Fruit fly (Drosophila melanogaster): ENCODE results near the gene edin.
A peak's percentile ranks its signal among the peaks of the same experiment; 100 is the strongest.

edin gene

dm6 chr3L:17494541-17494940, at the start of gene edin:
edin (plus strand) TSS chr3L:17494880.
- no peak for TF ChIP-seq Snoo (tag; optimal IDR thresholded peaks at IDR 0.05)
- no peak for TF ChIP-seq gl (tag; optimal IDR thresholded peaks at IDR 0.05)
- no peak for TF ChIP-seq CG32121 (GFP tag; IDR thresholded peaks at IDR 0.05)
- no peak for TF ChIP-seq Pif1B (GFP tag; optimal IDR thresholded peaks at IDR 0.05)
- TF ChIP-seq CG14655 (GFP tag; optimal IDR thresholded peaks at IDR 0.05) = no peak
- TF ChIP-seq CG8159 (tag; optimal IDR thresholded peaks at IDR 0.05) = no peak
- TF ChIP-seq CG12605 (GFP tag; IDR thresholded peaks at IDR 0.05) = no peak
- no peak for TF ChIP-seq CG9948 (tag; optimal IDR thresholded peaks at IDR 0.05)

dm6 chr3L:17445629-17446431, 48.9 kb upstream of the edin start:
- TF ChIP-seq CG9948 (tag; optimal IDR thresholded peaks at IDR 0.05) = no peak
- TF ChIP-seq Snoo (tag; optimal IDR thresholded peaks at IDR 0.05) = no peak

dm6 chr3L:17447881-17448280, 46.8 kb upstream of the edin start:
- TF ChIP-seq Ets98B (GFP tag; IDR thresholded peaks at IDR 0.05) (no peak), EcR (GFP tag; optimal IDR thresholded peaks at IDR 0.05) (no peak), Snoo (tag; optimal IDR thresholded peaks at IDR 0.05) (no peak), CG8301 (tag; optimal IDR thresholded peaks at IDR 0.05) (no peak), CG8159 (tag; optimal IDR thresholded peaks at IDR 0.05) (no peak), CG13204 (GFP tag; optimal IDR thresholded peaks at IDR 0.05) (no peak), CG34367 (tag; optimal IDR thresholded peaks at IDR 0.05) (no peak), CG9948 (tag; optimal IDR thresholded peaks at IDR 0.05) (no peak), fd96Ca (GFP tag; IDR thresholded peaks at IDR 0.05) (no peak), CG14655 (GFP tag; optimal IDR thresholded peaks at IDR 0.05) (no peak), Pif1A (GFP tag; optimal IDR thresholded peaks at IDR 0.05) (no peak), CG17806 (tag; optimal IDR thresholded peaks at IDR 0.05) (no peak), CG4496 (GFP tag; IDR thresholded peaks at IDR 0.05) (no peak), CG15710 (tag; optimal IDR thresholded peaks at IDR 0.05) (no peak), gl (tag; optimal IDR thresholded peaks at IDR 0.05) (no peak), Pif1B (GFP tag; optimal IDR thresholded peaks at IDR 0.05) (no peak), CG32121 (GFP tag; IDR thresholded peaks at IDR 0.05) (no peak), rn (GFP tag; IDR thresholded peaks at IDR 0.05) (no peak), D1 (tag; optimal IDR thresholded peaks at IDR 0.05) (no peak)

dm6 chr3L:17457695-17458242, 36.9 kb upstream of the edin start:
- TF ChIP-seq EcR (GFP tag; optimal IDR thresholded peaks at IDR 0.05) (no peak), CG8159 (tag; optimal IDR thresholded peaks at IDR 0.05) (peak; percentile 14)

dm6 chr3L:17458856-17459518, 35.7 kb upstream of the edin start:
- TF ChIP-seq CG13204 (GFP tag; optimal IDR thresholded peaks at IDR 0.05) (no peak), CG8159 (tag; optimal IDR thresholded peaks at IDR 0.05) (no peak), CG17806 (tag; optimal IDR thresholded peaks at IDR 0.05) (no peak), Ets98B (GFP tag; IDR thresholded peaks at IDR 0.05) (no peak), CG10348 (GFP tag; IDR thresholded peaks at IDR 0.05) (no peak), CG34367 (tag; optimal IDR thresholded peaks at IDR 0.05) (no peak), CG12605 (GFP tag; IDR thresholded peaks at IDR 0.05) (no peak), CG4496 (GFP tag; IDR thresholded peaks at IDR 0.05) (no peak), D1 (tag; optimal IDR thresholded peaks at IDR 0.05) (no peak), EcR (GFP tag; optimal IDR thresholded peaks at IDR 0.05) (no peak), CG8301 (tag; optimal IDR thresholded peaks at IDR 0.05) (no peak), CG32121 (GFP tag; IDR thresholded peaks at IDR 0.05) (no peak), CG14655 (GFP tag; optimal IDR thresholded peaks at IDR 0.05) (no peak), CG9948 (tag; optimal IDR thresholded peaks at IDR 0.05) (no peak), Snoo (tag; optimal IDR thresholded peaks at IDR 0.05) (no peak), Pif1A (GFP tag; optimal IDR thresholded peaks at IDR 0.05) (no peak), rn (GFP tag; IDR thresholded peaks at IDR 0.05) (no peak), gl (tag; optimal IDR thresholded peaks at IDR 0.05) (no peak), CG15710 (tag; optimal IDR thresholded peaks at IDR 0.05) (no peak), Pif1B (GFP tag; optimal IDR thresholded peaks at IDR 0.05) (no peak)

- TF ChIP-seq EcR (GFP tag; optimal IDR thresholded peaks at IDR 0.05) = no peak
- TF ChIP-seq CG8159 (tag; optimal IDR thresholded peaks at IDR 0.05) = no peak
- no peak for TF ChIP-seq CG8301 (tag; optimal IDR thresholded peaks at IDR 0.05)
- TF ChIP-seq CG10348 (GFP tag; IDR thresholded peaks at IDR 0.05) = no peak
- no peak for TF ChIP-seq CG9948 (tag; optimal IDR thresholded peaks at IDR 0.05)
- no peak for TF ChIP-seq gl (tag; optimal IDR thresholded peaks at IDR 0.05)
- no peak for TF ChIP-seq Pif1A (GFP tag; optimal IDR thresholded peaks at IDR 0.05)
- no peak for TF ChIP-seq Pif1B (GFP tag; optimal IDR thresholded peaks at IDR 0.05)
- no peak for TF ChIP-seq rn (GFP tag; IDR thresholded peaks at IDR 0.05)
- no peak for TF ChIP-seq Ets98B (GFP tag; IDR thresholded peaks at IDR 0.05)
- TF ChIP-seq CG4496 (GFP tag; IDR thresholded peaks at IDR 0.05) = no peak
- TF ChIP-seq CG12605 (GFP tag; IDR thresholded peaks at IDR 0.05) = no peak
- no peak for TF ChIP-seq Snoo (tag; optimal IDR thresholded peaks at IDR 0.05)
- no peak for TF ChIP-seq CG15710 (tag; optimal IDR thresholded peaks at IDR 0.05)
Observed at dm6 chr3L:17461369-17462012, 33.2 kb upstream of the edin start.
